Worm (Caenorhabditis elegans) whole organism, young adult: ENCODE results near the gene T16H12.9.
A peak's percentile ranks its signal among the peaks of the same experiment; 100 is the strongest.

ENCODE experiments used
- B0019.2 ChIP-seq: fragments of 200-800 bp; sonication (Bioruptor generic); conservative IDR thresholded peaks from 2 replicates; pipeline ENCODE4 v1.3.6; 2022; ENCODE audit warnings: missing genetic modification reagents, missing genetic modification characterization, missing compliant biosample characterization
- B0035.1 ChIP-seq: sonication (generic microtip); optimal IDR thresholded peaks from 2 replicates; lab custom pipeline; 2016; ENCODE audit warnings: missing genetic modification characterization, mild to moderate bottlenecking, missing compliant biosample characterization, missing genotype, missing genetic modification reagents
- B0336.3 ChIP-seq: fragments of 200-800 bp; sonication (Bioruptor generic); IDR thresholded peaks from 2 replicates; pipeline ENCODE4 v1.3.6; 2022; ENCODE audit warnings: missing genetic modification characterization, missing compliant biosample characterization
- C06A6.2 ChIP-seq: fragments of 200-800 bp; sonication (Bioruptor generic); conservative IDR thresholded peaks from 2 replicates; pipeline ENCODE4 v1.3.6; 2022; ENCODE audit warnings: missing genetic modification characterization, missing compliant biosample characterization
- F37B4.10 ChIP-seq: fragments of 200-800 bp; sonication (Bioruptor generic); IDR thresholded peaks from 2 replicates; pipeline ENCODE4 v1.3.6; 2022; ENCODE audit warnings: missing genetic modification characterization, missing compliant biosample characterization
- F52B5.7 ChIP-seq: sonication (generic microtip); optimal IDR thresholded peaks from 2 replicates; lab custom pipeline; 2016; ENCODE audit warnings: mild to moderate bottlenecking, missing genetic modification characterization, missing compliant biosample characterization
- F57C9.4 ChIP-seq: sonication (generic microtip); optimal IDR thresholded peaks from 2 replicates; lab custom pipeline; 2017; ENCODE audit warnings: mild to moderate bottlenecking, missing genetic modification characterization, missing compliant biosample characterization
- K12H6.12 ChIP-seq: fragments of 200-800 bp; sonication (Bioruptor generic); optimal IDR thresholded peaks from 2 replicates; lab custom pipeline; 2018; ENCODE audit warnings: mild to moderate bottlenecking, missing genetic modification characterization, missing compliant biosample characterization
- T07F8.4 ChIP-seq: sonication (generic microtip); optimal IDR thresholded peaks from 2 replicates; lab custom pipeline; 2016; ENCODE audit warnings: mild to moderate bottlenecking, missing genetic modification characterization, moderate library complexity, missing compliant biosample characterization
- T26A5.8 ChIP-seq: sonication (generic microtip); optimal IDR thresholded peaks from 2 replicates; lab custom pipeline; 2016; ENCODE audit warnings: missing genetic modification characterization, missing compliant biosample characterization
- Y53F4B.3 ChIP-seq: fragments of 200-800 bp; sonication (Bioruptor generic); IDR thresholded peaks from 2 replicates; pipeline ENCODE4 v1.3.6; 2022; ENCODE audit warnings: missing genetic modification reagents, missing genetic modification characterization, missing compliant biosample characterization
- Y53G8AR.9 ChIP-seq: fragments of 200-800 bp; sonication (Bioruptor generic); conservative IDR thresholded peaks from 2 replicates; pipeline ENCODE4 v1.3.6; 2022; ENCODE audit warnings: missing genetic modification reagents, missing genetic modification characterization, missing compliant biosample characterization
- Y79H2A.3 ChIP-seq: fragments of 200-800 bp; sonication (Bioruptor generic); conservative IDR thresholded peaks from 2 replicates; pipeline ENCODE4 v1.3.6; 2022; ENCODE audit warnings: missing genetic modification reagents, missing genetic modification characterization, missing compliant biosample characterization
- aptf-3 ChIP-seq: fragments of 200-800 bp; sonication (Bioruptor generic); IDR thresholded peaks from 2 replicates; pipeline ENCODE4 v1.3.6; 2022; ENCODE audit warnings: missing genetic modification characterization, missing compliant biosample characterization
- attf-5 ChIP-seq: fragments of 200-800 bp; sonication (Bioruptor generic); optimal IDR thresholded peaks from 2 replicates; lab custom pipeline; 2018; ENCODE audit warnings: mild to moderate bottlenecking, missing genetic modification characterization, missing compliant biosample characterization
- attf-6 ChIP-seq: fragments of 200-800 bp; sonication (Bioruptor generic); IDR thresholded peaks from 2 replicates; pipeline ENCODE4 v1.3.6; 2022; ENCODE audit warnings: missing genetic modification reagents, missing genetic modification characterization, missing compliant biosample characterization
- bed-1 ChIP-seq: fragments of 200-800 bp; sonication (Bioruptor generic); IDR thresholded peaks from 2 replicates; pipeline ENCODE4 v1.3.6; 2022; ENCODE audit warnings: missing genetic modification reagents, missing genetic modification characterization, missing compliant biosample characterization
- bed-2 ChIP-seq: fragments of 200-800 bp; sonication (Bioruptor generic); IDR thresholded peaks from 2 replicates; pipeline ENCODE4 v1.3.6; 2022; ENCODE audit warnings: missing genetic modification reagents, missing genetic modification characterization, missing compliant biosample characterization
- cebp-1 ChIP-seq, 2 experiments: fragments of 200-800 bp in 1 of 2; sonication (Bioruptor generic) in 1 of 2; sonication (generic microtip) in 1 of 2; IDR thresholded peaks in 1 of 2; optimal IDR thresholded peaks in 1 of 2; 2 replicates each; pipeline versions ENCODE4 v1.3.6 to Lab custom; 2017 to 2022; ENCODE audit warnings: missing compliant biosample characterization in 2 of 2, missing genetic modification characterization in 2 of 2, mild to moderate bottlenecking in 1 of 2, missing genetic modification reagents in 1 of 2, moderate library complexity in 1 of 2
- cebp-2 ChIP-seq: fragments of 200-800 bp; sonication (Bioruptor generic); IDR thresholded peaks from 2 replicates; pipeline ENCODE4 v1.3.6; 2022; ENCODE audit warnings: missing genetic modification characterization, missing compliant biosample characterization
- ceh-100 ChIP-seq: fragments of 200-800 bp; sonication (Bioruptor generic); IDR thresholded peaks from 2 replicates; pipeline ENCODE4 v1.3.6; 2022; ENCODE audit warnings: missing genetic modification reagents, missing genetic modification characterization, missing compliant biosample characterization
- ceh-27 ChIP-seq: fragments of 200-800 bp; sonication (Bioruptor generic); optimal IDR thresholded peaks from 2 replicates; lab custom pipeline; 2018; ENCODE audit warnings: mild to moderate bottlenecking, missing genetic modification characterization, moderate library complexity, missing compliant biosample characterization
- ceh-91 ChIP-seq: fragments of 200-800 bp; sonication (Bioruptor generic); IDR thresholded peaks from 2 replicates; pipeline ENCODE4 v1.3.6; 2022; ENCODE audit warnings: missing genetic modification reagents, missing genetic modification characterization, missing compliant biosample characterization
- chd-7 ChIP-seq: sonication (generic microtip); optimal IDR thresholded peaks from 2 replicates; lab custom pipeline; 2016; ENCODE audit warnings: mild to moderate bottlenecking, missing genetic modification characterization, moderate library complexity, missing compliant biosample characterization
- egl-18 ChIP-seq: fragments of 200-800 bp; sonication (Bioruptor generic); IDR thresholded peaks from 2 replicates; pipeline ENCODE4 v1.3.6; 2022; ENCODE audit warnings: missing genetic modification reagents, missing genetic modification characterization, missing compliant biosample characterization
- egl-44 ChIP-seq: fragments of 200-800 bp; sonication (Bioruptor generic); IDR thresholded peaks from 2 replicates; pipeline ENCODE4 v1.3.6; 2022; ENCODE audit warnings: missing genetic modification reagents, missing genetic modification characterization, missing compliant biosample characterization
- hmg-20 ChIP-seq: fragments of 200-800 bp; sonication (Bioruptor generic); IDR thresholded peaks from 2 replicates; pipeline ENCODE4 v1.3.6; 2022; ENCODE audit warnings: missing genetic modification reagents, missing genetic modification characterization, missing compliant biosample characterization
- lag-1 ChIP-seq: fragments of 200-800 bp; sonication (Bioruptor generic); IDR thresholded peaks from 2 replicates; pipeline ENCODE4 v1.3.6; 2022; ENCODE audit warnings: missing genetic modification reagents, missing genetic modification characterization, missing compliant biosample characterization
- let-526 ChIP-seq: fragments of 200-800 bp; sonication (Bioruptor generic); IDR thresholded peaks from 2 replicates; pipeline ENCODE4 v1.3.6; 2022; ENCODE audit warnings: missing genetic modification reagents, missing genetic modification characterization, missing compliant biosample characterization
- lin-40 ChIP-seq: sonication (generic microtip); optimal IDR thresholded peaks from 2 replicates; lab custom pipeline; 2016; ENCODE audit warnings: missing genetic modification characterization, mild to moderate bottlenecking, missing compliant biosample characterization, missing genotype, missing genetic modification reagents
- lin-54 ChIP-seq: fragments of 200-800 bp; sonication (Bioruptor generic); optimal IDR thresholded peaks from 2 replicates; lab custom pipeline; 2018; ENCODE audit warnings: mild to moderate bottlenecking, missing genetic modification characterization, missing compliant biosample characterization
- lir-1 ChIP-seq: fragments of 200-800 bp; sonication (Bioruptor generic); conservative IDR thresholded peaks from 2 replicates; pipeline ENCODE4 v1.3.6; 2022; ENCODE audit warnings: missing genetic modification reagents, missing genetic modification characterization, missing compliant biosample characterization
- lsl-1 ChIP-seq: fragments of 200-800 bp; sonication (Bioruptor generic); optimal IDR thresholded peaks from 2 replicates; lab custom pipeline; 2018; ENCODE audit warnings: mild to moderate bottlenecking, missing genetic modification characterization, moderate library complexity, missing compliant biosample characterization
- lsy-27 ChIP-seq: sonication (generic microtip); optimal IDR thresholded peaks from 2 replicates; lab custom pipeline; 2017; ENCODE audit warnings: missing genetic modification characterization, mild to moderate bottlenecking, missing compliant biosample characterization, antibody characterized with exemption, missing genotype, borderline replicate concordance; ENCODE audit not compliant: insufficient read depth
- madf-10 ChIP-seq: sonication (generic microtip); optimal IDR thresholded peaks from 2 replicates; lab custom pipeline; 2016; ENCODE audit warnings: mild to moderate bottlenecking, missing genetic modification characterization, missing compliant biosample characterization
- madf-3 ChIP-seq: fragments of 200-800 bp; sonication (Bioruptor generic); IDR thresholded peaks from 2 replicates; pipeline ENCODE4 v1.3.6; 2022; ENCODE audit warnings: missing genetic modification reagents, missing genetic modification characterization, missing compliant biosample characterization
- madf-6 ChIP-seq: fragments of 200-800 bp; sonication (Bioruptor generic); IDR thresholded peaks from 2 replicates; pipeline ENCODE4 v1.3.6; 2022; ENCODE audit warnings: missing genetic modification reagents, missing genetic modification characterization, missing compliant biosample characterization
- pha-4 ChIP-seq: fragments of 150-350 bp; sonication (generic microtip); optimal IDR thresholded peaks from 2 replicates; lab custom pipeline; 2014; ENCODE audit warnings: missing biosample characterization, missing genetic modification reagents, missing genetic modification characterization
- rcor-1 ChIP-seq: fragments of 200-800 bp; sonication (Bioruptor generic); IDR thresholded peaks from 2 replicates; pipeline ENCODE4 v1.3.6; 2022; ENCODE audit warnings: missing genetic modification reagents, missing genetic modification characterization, missing compliant biosample characterization
- rec-8 ChIP-seq, 2 experiments: sonication (generic microtip); optimal IDR thresholded peaks; 2 replicates each; lab custom pipeline; 2016; ENCODE audit warnings: mild to moderate bottlenecking in 2 of 2, missing genetic modification characterization in 2 of 2, missing genetic modification reagents in 2 of 2, missing genotype in 2 of 2, missing biosample characterization in 1 of 2, missing compliant biosample characterization in 1 of 2, moderate library complexity in 1 of 2
- repo-1 ChIP-seq: sonication (generic microtip); optimal IDR thresholded peaks from 2 replicates; lab custom pipeline; 2017; ENCODE audit warnings: mild to moderate bottlenecking, missing genetic modification characterization, missing compliant biosample characterization
- snpc-1.3 ChIP-seq: sonication (generic microtip); optimal IDR thresholded peaks from 2 replicates; lab custom pipeline; 2017; ENCODE audit warnings: missing genetic modification characterization, mild to moderate bottlenecking, missing compliant biosample characterization, antibody characterized with exemption, moderate library complexity, missing genotype, missing genetic modification reagents; ENCODE audit not compliant: insufficient read depth
- somi-1 ChIP-seq: fragments of 200-800 bp; sonication (Bioruptor generic); optimal IDR thresholded peaks from 2 replicates; lab custom pipeline; 2018; ENCODE audit warnings: mild to moderate bottlenecking, missing genetic modification characterization, missing compliant biosample characterization
- tlf-1 ChIP-seq: fragments of 200-800 bp; sonication (Bioruptor generic); optimal IDR thresholded peaks from 2 replicates; lab custom pipeline; 2018; ENCODE audit warnings: mild to moderate bottlenecking, missing genetic modification characterization, missing compliant biosample characterization
- unc-130 ChIP-seq: sonication (generic microtip); optimal IDR thresholded peaks from 2 replicates; lab custom pipeline; 2016; ENCODE audit warnings: missing genetic modification reagents, missing genetic modification characterization, missing compliant biosample characterization
- ztf-26 ChIP-seq: sonication (generic microtip); optimal IDR thresholded peaks from 2 replicates; lab custom pipeline; 2017; ENCODE audit warnings: missing genetic modification characterization, missing compliant biosample characterization

The T16H12.9 gene

DNA sequence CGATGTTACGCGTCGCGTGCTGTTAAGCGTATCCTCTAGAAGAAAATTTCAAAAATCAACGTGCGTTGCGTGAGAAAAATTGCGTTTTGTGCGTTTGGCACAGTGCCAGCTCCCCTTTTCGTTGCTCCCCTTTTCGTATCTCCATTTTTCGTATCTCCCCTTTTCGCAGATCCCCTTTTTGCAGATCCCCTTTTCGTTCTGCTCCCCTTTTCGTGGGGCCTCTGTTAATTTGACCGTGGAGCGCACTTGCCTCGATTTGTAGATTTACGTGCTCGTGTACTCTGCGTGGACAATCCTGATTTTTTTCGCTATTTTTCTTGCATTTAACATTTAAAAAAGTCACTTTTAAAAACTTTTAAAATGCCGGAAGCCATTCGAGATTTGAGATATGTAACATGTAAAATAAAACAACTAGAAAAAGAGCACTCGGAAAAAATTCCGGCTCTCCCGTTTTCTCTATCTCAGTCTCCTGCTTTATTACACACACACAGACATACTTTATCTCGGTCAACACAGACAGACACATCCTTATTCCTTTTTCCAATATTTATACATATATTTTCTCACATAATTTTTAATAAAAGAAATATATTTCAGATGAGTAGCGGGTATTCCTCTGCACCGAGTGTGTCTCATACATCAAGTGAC, 14.6 kb downstream of the T16H12.9 start, which contains the start of gene ttll-4 (continued):
- no peak for TF ChIP-seq F57C9.4 (tag; lab: Kevin White, UChicago)
- TF ChIP-seq bed-2 (GFP tag; lab: Robert Waterston, UW), result 0 out of 2 replicates have a peak, but pooled peaks have one; percentile 70
- peak; percentile 15 for TF ChIP-seq lin-54
- no peak for TF ChIP-seq ztf-26 (tag; lab: Kevin White, UChicago)
- no peak for TF ChIP-seq egl-18 (GFP tag; lab: Robert Waterston, UW)
- TF ChIP-seq ceh-100 (GFP tag; lab: Robert Waterston, UW), result peak; percentile 96
- no peak for TF ChIP-seq Y53G8AR.9 (GFP tag; lab: Robert Waterston, UW)
- TF ChIP-seq B0035.1 (tag; lab: Kevin White, UChicago), result no peak
- TF ChIP-seq chd-7, result peak; percentile 6
- no peak for TF ChIP-seq B0336.3 (GFP tag; lab: Robert Waterston, UW)
- peak; percentile 46; the same call in 1 of the 2 replicates for TF ChIP-seq ceh-91 (GFP tag; lab: Robert Waterston, UW)
- peak; percentile 47 for TF ChIP-seq attf-5 (GFP tag; lab: Kevin White, UChicago)
- no peak for TF ChIP-seq somi-1 (GFP tag; lab: Kevin White, UChicago)
- no peak for TF ChIP-seq Y53F4B.3
- 0 out of 2 replicates have a peak, but pooled peaks have one; percentile 14 for TF ChIP-seq let-526 (GFP tag; lab: Robert Waterston, UW)
- peak; percentile 44 for TF ChIP-seq lsl-1 (GFP tag; lab: Kevin White, UChicago)
- TF ChIP-seq aptf-3 (GFP tag; lab: Robert Waterston, UW), result no peak
- TF ChIP-seq egl-44 (GFP tag; lab: Robert Waterston, UW), result 0 out of 2 replicates have a peak, but pooled peaks have one; percentile 16
- no peak for TF ChIP-seq snpc-1.3 (tag; lab: Kevin White, UChicago)
- no peak for TF ChIP-seq bed-1 (GFP tag; lab: Robert Waterston, UW)
- TF ChIP-seq Y79H2A.3 (GFP tag; lab: Robert Waterston, UW), result no peak
- TF ChIP-seq T26A5.8 (tag; lab: Kevin White, UChicago), result no peak
- TF ChIP-seq cebp-1 (GFP tag; IDR thresholded peaks at IDR 0.05; lab: Robert Waterston, UW), result peak; percentile 29; the same call in 1 of the 2 replicates
- TF ChIP-seq cebp-1 (tag; optimal IDR thresholded peaks at IDR 0.05; lab: Kevin White, UChicago), result peak; percentile 28
- no peak for TF ChIP-seq T07F8.4
- no peak for TF ChIP-seq F37B4.10 (GFP tag; lab: Robert Waterston, UW)
- 0 out of 2 replicates have a peak, but pooled peaks have one; percentile 23 for TF ChIP-seq hmg-20
- no peak for TF ChIP-seq cebp-2 (GFP tag; lab: Robert Waterston, UW)
- no peak for TF ChIP-seq tlf-1
- TF ChIP-seq madf-3 (GFP tag; lab: Robert Waterston, UW), result 0 out of 2 replicates have a peak, but pooled peaks have one; percentile 75
- no peak for TF ChIP-seq F52B5.7 (tag; lab: Kevin White, UChicago)
- TF ChIP-seq attf-6, result 0 out of 2 replicates have a peak, but pooled peaks have one; percentile 11
- TF ChIP-seq lsy-27 (tag; lab: Kevin White, UChicago), result no peak
- no peak for TF ChIP-seq repo-1 (tag; lab: Kevin White, UChicago)
- TF ChIP-seq unc-130, result peak; percentile 23
- TF ChIP-seq pha-4 (tag; lab: Kevin White, UChicago), result no peak
- peak; percentile 59 for TF ChIP-seq madf-6 (GFP tag; lab: Robert Waterston, UW)
- TF ChIP-seq lir-1 (GFP tag; lab: Robert Waterston, UW), result peak; percentile 36; the same call in 1 of the 2 replicates
- TF ChIP-seq rec-8 (tag; optimal IDR thresholded peaks at IDR 0.05; lab: Kevin White, UChicago), result peak in 1 of 2 experiments; percentile 11
- no peak for TF ChIP-seq madf-10 (tag; lab: Kevin White, UChicago)
- peak; percentile 22 for TF ChIP-seq K12H6.12 (tag; lab: Kevin White, UChicago)
- peak; percentile 47 for TF ChIP-seq ceh-27
- TF ChIP-seq lag-1 (GFP tag; lab: Robert Waterston, UW), result no peak
- peak; percentile 32 for TF ChIP-seq lin-40
- peak; percentile 63; the same call in 1 of the 2 replicates for TF ChIP-seq rcor-1 (GFP tag; lab: Robert Waterston, UW)
- peak; percentile 60; the same call in 1 of the 2 replicates for TF ChIP-seq C06A6.2
- peak; percentile 56; the same call in 1 of the 2 replicates for TF ChIP-seq B0019.2 (GFP tag; lab: Robert Waterston, UW)
